Worm (Caenorhabditis elegans) whole organism, young adult: ENCODE data around the gene Y43F8B.3.

Source experiments
- B0019.2 ChIP-seq: fragments of 200-800 bp; sonication (Bioruptor generic); conservative IDR thresholded peaks from 2 replicates; pipeline ENCODE4 v1.3.6; 2022; ENCODE audit warnings: missing genetic modification reagents, missing genetic modification characterization, missing compliant biosample characterization
- B0261.1 ChIP-seq: sonication (generic microtip); optimal IDR thresholded peaks from 2 replicates; lab custom pipeline; 2016; ENCODE audit warnings: mild to moderate bottlenecking, missing genetic modification characterization, moderate library complexity, missing compliant biosample characterization
- C17E4.6 ChIP-seq: fragments of 200-800 bp; sonication (Bioruptor generic); IDR thresholded peaks from 2 replicates; pipeline ENCODE4 v1.3.6; 2022; ENCODE audit warnings: missing genetic modification reagents, missing genetic modification characterization, missing compliant biosample characterization
- F33H1.4 ChIP-seq: fragments of 200-800 bp; sonication (Bioruptor generic); IDR thresholded peaks from 2 replicates; pipeline ENCODE4 v1.3.6; 2022; ENCODE audit warnings: missing genetic modification reagents, missing genetic modification characterization, missing compliant biosample characterization
- F37B4.10 ChIP-seq: fragments of 200-800 bp; sonication (Bioruptor generic); IDR thresholded peaks from 2 replicates; pipeline ENCODE4 v1.3.6; 2022; ENCODE audit warnings: missing genetic modification characterization, missing compliant biosample characterization
- F49E8.2 ChIP-seq: sonication (generic microtip); optimal IDR thresholded peaks from 3 replicates; lab custom pipeline; 2017; ENCODE audit warnings: missing genetic modification characterization, mild to moderate bottlenecking, missing compliant biosample characterization, antibody characterized with exemption, moderate library complexity; ENCODE audit not compliant: insufficient read depth
- F57C9.4 ChIP-seq: sonication (generic microtip); optimal IDR thresholded peaks from 2 replicates; lab custom pipeline; 2017; ENCODE audit warnings: mild to moderate bottlenecking, missing genetic modification characterization, missing compliant biosample characterization
- T07F8.4 ChIP-seq: sonication (generic microtip); optimal IDR thresholded peaks from 2 replicates; lab custom pipeline; 2016; ENCODE audit warnings: mild to moderate bottlenecking, missing genetic modification characterization, moderate library complexity, missing compliant biosample characterization
- Y53G8AR.9 ChIP-seq: fragments of 200-800 bp; sonication (Bioruptor generic); conservative IDR thresholded peaks from 2 replicates; pipeline ENCODE4 v1.3.6; 2022; ENCODE audit warnings: missing genetic modification reagents, missing genetic modification characterization, missing compliant biosample characterization
- Y67H2A.10 ChIP-seq: fragments of 200-800 bp; sonication (Bioruptor generic); conservative IDR thresholded peaks from 2 replicates; pipeline ENCODE4 v1.3.6; 2022; ENCODE audit warnings: missing genetic modification reagents, missing genetic modification characterization, missing compliant biosample characterization
- Y95B8A.8 ChIP-seq: fragments of 200-800 bp; sonication (Bioruptor generic); IDR thresholded peaks from 2 replicates; pipeline ENCODE4 v1.3.6; 2022; ENCODE audit warnings: missing genetic modification reagents, missing genetic modification characterization, missing compliant biosample characterization
- ZK185.1 ChIP-seq: sonication (generic microtip); optimal IDR thresholded peaks from 2 replicates; lab custom pipeline; 2016; ENCODE audit warnings: mild to moderate bottlenecking, missing genetic modification characterization, missing compliant biosample characterization; ENCODE audit not compliant: poor library complexity, severe bottlenecking
- aptf-3 ChIP-seq: fragments of 200-800 bp; sonication (Bioruptor generic); IDR thresholded peaks from 2 replicates; pipeline ENCODE4 v1.3.6; 2022; ENCODE audit warnings: missing genetic modification characterization, missing compliant biosample characterization
- bed-1 ChIP-seq: fragments of 200-800 bp; sonication (Bioruptor generic); IDR thresholded peaks from 2 replicates; pipeline ENCODE4 v1.3.6; 2022; ENCODE audit warnings: missing genetic modification reagents, missing genetic modification characterization, missing compliant biosample characterization
- ccch-3 ChIP-seq: fragments of 200-800 bp; sonication (Bioruptor generic); optimal IDR thresholded peaks from 2 replicates; lab custom pipeline; 2018; ENCODE audit warnings: mild to moderate bottlenecking, missing genetic modification characterization, missing compliant biosample characterization
- cebp-1 ChIP-seq, 2 experiments: fragments of 200-800 bp in 1 of 2; sonication (Bioruptor generic) in 1 of 2; sonication (generic microtip) in 1 of 2; IDR thresholded peaks in 1 of 2; optimal IDR thresholded peaks in 1 of 2; 2 replicates each; pipeline versions ENCODE4 v1.3.6 to Lab custom; 2017 to 2022; ENCODE audit warnings: missing compliant biosample characterization in 2 of 2, missing genetic modification characterization in 2 of 2, mild to moderate bottlenecking in 1 of 2, missing genetic modification reagents in 1 of 2, moderate library complexity in 1 of 2
- cebp-2 ChIP-seq: fragments of 200-800 bp; sonication (Bioruptor generic); IDR thresholded peaks from 2 replicates; pipeline ENCODE4 v1.3.6; 2022; ENCODE audit warnings: missing genetic modification characterization, missing compliant biosample characterization
- ceh-27 ChIP-seq: fragments of 200-800 bp; sonication (Bioruptor generic); optimal IDR thresholded peaks from 2 replicates; lab custom pipeline; 2018; ENCODE audit warnings: mild to moderate bottlenecking, missing genetic modification characterization, moderate library complexity, missing compliant biosample characterization
- chd-7 ChIP-seq: sonication (generic microtip); optimal IDR thresholded peaks from 2 replicates; lab custom pipeline; 2016; ENCODE audit warnings: mild to moderate bottlenecking, missing genetic modification characterization, moderate library complexity, missing compliant biosample characterization
- die-1 ChIP-seq: sonication (generic microtip); optimal IDR thresholded peaks from 2 replicates; lab custom pipeline; 2016; ENCODE audit warnings: missing genotype, mild to moderate bottlenecking, missing genetic modification characterization, missing compliant biosample characterization
- dox-1 ChIP-seq: fragments of 200-800 bp; sonication (Bioruptor generic); IDR thresholded peaks from 2 replicates; pipeline ENCODE4 v1.3.6; 2022; ENCODE audit warnings: missing genetic modification reagents, missing genetic modification characterization, missing compliant biosample characterization
- efl-1 ChIP-seq: fragments of 150-350 bp; optimal IDR thresholded peaks from 2 replicates; lab custom pipeline; 2014; ENCODE audit warnings: missing biosample characterization, missing genetic modification reagents, missing genetic modification characterization
- ekl-4 ChIP-seq: fragments of 200-800 bp; sonication (Bioruptor generic); IDR thresholded peaks from 2 replicates; pipeline ENCODE4 v1.3.6; 2022; ENCODE audit warnings: missing genetic modification reagents, missing genetic modification characterization, missing compliant biosample characterization
- gei-17 ChIP-seq: fragments of 200-800 bp; sonication (Bioruptor generic); optimal IDR thresholded peaks from 2 replicates; lab custom pipeline; 2018; ENCODE audit warnings: mild to moderate bottlenecking, missing genetic modification characterization, missing compliant biosample characterization
- hmg-20 ChIP-seq: fragments of 200-800 bp; sonication (Bioruptor generic); IDR thresholded peaks from 2 replicates; pipeline ENCODE4 v1.3.6; 2022; ENCODE audit warnings: missing genetic modification reagents, missing genetic modification characterization, missing compliant biosample characterization
- hsf-1 ChIP-seq: fragments of 200-800 bp; sonication (Bioruptor generic); IDR thresholded peaks from 2 replicates; pipeline ENCODE4 v1.3.6; 2022; ENCODE audit warnings: missing genetic modification reagents, missing genetic modification characterization, missing compliant biosample characterization
- let-526 ChIP-seq: fragments of 200-800 bp; sonication (Bioruptor generic); IDR thresholded peaks from 2 replicates; pipeline ENCODE4 v1.3.6; 2022; ENCODE audit warnings: missing genetic modification reagents, missing genetic modification characterization, missing compliant biosample characterization
- let-607 ChIP-seq, 2 experiments: fragments of 200-800 bp in 1 of 2; sonication (Bioruptor generic) in 1 of 2; sonication (generic microtip) in 1 of 2; optimal IDR thresholded peaks; 2 replicates each; lab custom pipeline; 2016 to 2018; ENCODE audit warnings: mild to moderate bottlenecking in 2 of 2, missing compliant biosample characterization in 2 of 2, missing genetic modification characterization in 2 of 2, moderate library complexity in 2 of 2, missing genotype in 1 of 2
- lin-26 ChIP-seq: fragments of 200-800 bp; sonication (Bioruptor generic); IDR thresholded peaks from 2 replicates; pipeline ENCODE4 v1.3.6; 2022; ENCODE audit warnings: missing genetic modification reagents, missing genetic modification characterization, missing compliant biosample characterization
- lin-40 ChIP-seq: sonication (generic microtip); optimal IDR thresholded peaks from 2 replicates; lab custom pipeline; 2016; ENCODE audit warnings: missing genetic modification characterization, mild to moderate bottlenecking, missing compliant biosample characterization, missing genotype, missing genetic modification reagents
- lin-54 ChIP-seq: fragments of 200-800 bp; sonication (Bioruptor generic); optimal IDR thresholded peaks from 2 replicates; lab custom pipeline; 2018; ENCODE audit warnings: mild to moderate bottlenecking, missing genetic modification characterization, missing compliant biosample characterization
- madf-3 ChIP-seq: fragments of 200-800 bp; sonication (Bioruptor generic); IDR thresholded peaks from 2 replicates; pipeline ENCODE4 v1.3.6; 2022; ENCODE audit warnings: missing genetic modification reagents, missing genetic modification characterization, missing compliant biosample characterization
- madf-6 ChIP-seq: fragments of 200-800 bp; sonication (Bioruptor generic); IDR thresholded peaks from 2 replicates; pipeline ENCODE4 v1.3.6; 2022; ENCODE audit warnings: missing genetic modification reagents, missing genetic modification characterization, missing compliant biosample characterization
- madf-8 ChIP-seq: fragments of 200-800 bp; sonication (Bioruptor generic); conservative IDR thresholded peaks from 2 replicates; pipeline ENCODE4 v1.3.6; 2022; ENCODE audit warnings: missing genetic modification reagents, missing genetic modification characterization, missing compliant biosample characterization
- nhr-120 ChIP-seq: fragments of 200-800 bp; sonication (Bioruptor generic); IDR thresholded peaks from 2 replicates; pipeline ENCODE4 v1.3.6; 2022; ENCODE audit warnings: missing genetic modification characterization, missing compliant biosample characterization
- nhr-179 ChIP-seq: sonication (generic microtip); optimal IDR thresholded peaks from 2 replicates; lab custom pipeline; 2016; ENCODE audit warnings: mild to moderate bottlenecking, missing genetic modification characterization, missing compliant biosample characterization
- rcor-1 ChIP-seq: fragments of 200-800 bp; sonication (Bioruptor generic); IDR thresholded peaks from 2 replicates; pipeline ENCODE4 v1.3.6; 2022; ENCODE audit warnings: missing genetic modification reagents, missing genetic modification characterization, missing compliant biosample characterization
- repo-1 ChIP-seq: sonication (generic microtip); optimal IDR thresholded peaks from 2 replicates; lab custom pipeline; 2017; ENCODE audit warnings: mild to moderate bottlenecking, missing genetic modification characterization, missing compliant biosample characterization
- snpc-1.3 ChIP-seq: sonication (generic microtip); optimal IDR thresholded peaks from 2 replicates; lab custom pipeline; 2017; ENCODE audit warnings: missing genetic modification characterization, mild to moderate bottlenecking, missing compliant biosample characterization, antibody characterized with exemption, moderate library complexity, missing genotype, missing genetic modification reagents; ENCODE audit not compliant: insufficient read depth
- tbx-9 ChIP-seq: sonication (generic microtip); optimal IDR thresholded peaks from 2 replicates; lab custom pipeline; 2016; ENCODE audit warnings: borderline replicate concordance, missing genetic modification characterization, inconsistent platforms, missing compliant biosample characterization
- tlf-1 ChIP-seq: fragments of 200-800 bp; sonication (Bioruptor generic); optimal IDR thresholded peaks from 2 replicates; lab custom pipeline; 2018; ENCODE audit warnings: mild to moderate bottlenecking, missing genetic modification characterization, missing compliant biosample characterization
- xnd-1 ChIP-seq: sonication (generic microtip); optimal IDR thresholded peaks from 2 replicates; lab custom pipeline; 2016; ENCODE audit warnings: missing genotype, missing genetic modification reagents, missing genetic modification characterization, missing compliant biosample characterization
- zfh-2 ChIP-seq: fragments of 200-800 bp; sonication (Bioruptor generic); conservative IDR thresholded peaks from 2 replicates; pipeline ENCODE4 v1.3.6; 2022; ENCODE audit warnings: missing genetic modification reagents, missing genetic modification characterization, missing compliant biosample characterization
- zim-3 ChIP-seq: sonication (generic microtip); optimal IDR thresholded peaks from 2 replicates; lab custom pipeline; 2017; ENCODE audit warnings: mild to moderate bottlenecking, missing genetic modification characterization, moderate library complexity, missing compliant biosample characterization
- ztf-25 ChIP-seq: fragments of 200-800 bp; sonication (Bioruptor generic); IDR thresholded peaks from 2 replicates; pipeline ENCODE4 v1.3.6; 2022; ENCODE audit warnings: missing genetic modification reagents, missing genetic modification characterization, missing compliant biosample characterization
- ztf-26 ChIP-seq: sonication (generic microtip); optimal IDR thresholded peaks from 2 replicates; lab custom pipeline; 2017; ENCODE audit warnings: missing genetic modification characterization, missing compliant biosample characterization
- ztf-28 ChIP-seq: fragments of 200-800 bp; sonication (Bioruptor generic); IDR thresholded peaks from 2 replicates; pipeline ENCODE4 v1.3.6; 2022; ENCODE audit warnings: missing genetic modification reagents, missing genetic modification characterization, missing compliant biosample characterization

The Y43F8B.3 gene

DNA sequence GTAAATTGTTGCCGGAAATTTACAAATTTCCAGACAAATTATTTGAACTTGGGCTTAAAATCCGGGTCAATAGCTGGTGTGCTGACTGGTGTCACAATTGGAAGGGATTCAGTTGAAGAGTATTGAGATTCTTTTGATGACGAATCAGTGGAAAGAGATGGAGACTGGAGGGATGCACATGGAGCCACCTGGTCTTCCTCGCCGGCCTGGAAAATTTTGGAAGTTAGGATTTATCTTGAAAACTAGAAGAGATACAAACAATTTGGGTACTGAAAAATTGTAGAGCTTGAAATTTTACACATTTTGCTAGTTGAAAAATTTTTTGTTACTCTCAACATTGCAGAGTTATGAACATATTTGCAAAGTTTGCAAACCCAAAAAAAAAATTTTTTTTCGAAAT is 17.2 kb downstream of the Y43F8B.3 start:
- TF ChIP-seq tlf-1 (GFP tag; lab: Kevin White, UChicago): no peak
- no peak for TF ChIP-seq cebp-2 (GFP tag; lab: Robert Waterston, UW)
- TF ChIP-seq T07F8.4 (tag; lab: Kevin White, UChicago): no peak
- no peak for TF ChIP-seq B0261.1 (tag; lab: Kevin White, UChicago)
- TF ChIP-seq madf-3 (GFP tag; lab: Robert Waterston, UW): 0 out of 2 replicates have a peak, but pooled peaks have one; percentile 62
- TF ChIP-seq zfh-2 (GFP tag; lab: Robert Waterston, UW): no peak
- no peak for TF ChIP-seq tbx-9 (tag; lab: Kevin White, UChicago)
- TF ChIP-seq lin-54 (GFP tag; lab: Kevin White, UChicago): peak; percentile 4
- no peak for TF ChIP-seq lin-40 (tag; lab: Kevin White, UChicago)
- no peak for TF ChIP-seq F49E8.2 (tag; lab: Kevin White, UChicago)
- TF ChIP-seq efl-1 (GFP tag; lab: Kevin White, UChicago): no peak
- TF ChIP-seq F33H1.4 (GFP tag; lab: Robert Waterston, UW): no peak
- peak; percentile 5 for TF ChIP-seq repo-1 (tag; lab: Kevin White, UChicago)
- TF ChIP-seq ccch-3: no peak
- TF ChIP-seq F37B4.10 (GFP tag; lab: Robert Waterston, UW): no peak
- TF ChIP-seq Y95B8A.8 (GFP tag; lab: Robert Waterston, UW): no peak
- TF ChIP-seq let-526: no peak
- TF ChIP-seq die-1 (tag; lab: Kevin White, UChicago): no peak
- peak; percentile 40 for TF ChIP-seq dox-1 (GFP tag; lab: Robert Waterston, UW)
- no peak for TF ChIP-seq ztf-28 (GFP tag; lab: Robert Waterston, UW)
- 0 out of 2 replicates have a peak, but pooled peaks have one; percentile 46 for TF ChIP-seq aptf-3 (GFP tag; lab: Robert Waterston, UW)
- peak; percentile 76 for TF ChIP-seq zim-3
- TF ChIP-seq cebp-1 (GFP tag; IDR thresholded peaks at IDR 0.05; lab: Robert Waterston, UW): no peak
- no peak for TF ChIP-seq cebp-1 (tag; optimal IDR thresholded peaks at IDR 0.05; lab: Kevin White, UChicago)
- no peak for TF ChIP-seq xnd-1
- no peak for TF ChIP-seq ZK185.1 (tag; lab: Kevin White, UChicago)
- TF ChIP-seq bed-1 (GFP tag; lab: Robert Waterston, UW): 0 out of 2 replicates have a peak, but pooled peaks have one; percentile 55
- no peak for TF ChIP-seq Y67H2A.10 (GFP tag; lab: Robert Waterston, UW)
- 0 out of 2 replicates have a peak, but pooled peaks have one; percentile 51 for TF ChIP-seq ztf-25
- TF ChIP-seq rcor-1 (GFP tag; lab: Robert Waterston, UW): no peak
- no peak for TF ChIP-seq nhr-120 (GFP tag; lab: Robert Waterston, UW)
- no peak for TF ChIP-seq ceh-27
- TF ChIP-seq lin-26 (GFP tag; lab: Robert Waterston, UW): no peak; the same call in 1 of the 2 replicates
- peak; percentile 56; the same call in 1 of the 2 replicates for TF ChIP-seq madf-6 (GFP tag; lab: Robert Waterston, UW)
- TF ChIP-seq let-607 (tag; optimal IDR thresholded peaks at IDR 0.05; lab: Kevin White, UChicago): peak in 1 of 2 experiments; percentile 19
- no peak for TF ChIP-seq nhr-179 (tag; lab: Kevin White, UChicago)
- TF ChIP-seq C17E4.6: no peak
- 0 out of 2 replicates have a peak, but pooled peaks have one; percentile 9 for TF ChIP-seq Y53G8AR.9 (GFP tag; lab: Robert Waterston, UW)
- no peak for TF ChIP-seq madf-8 (GFP tag; lab: Robert Waterston, UW)
- TF ChIP-seq ztf-26: peak; percentile 45
- no peak for TF ChIP-seq ekl-4 (GFP tag; lab: Robert Waterston, UW)
- no peak for TF ChIP-seq F57C9.4 (tag; lab: Kevin White, UChicago)
- TF ChIP-seq hsf-1 (GFP tag; lab: Robert Waterston, UW): 0 out of 2 replicates have a peak, but pooled peaks have one; percentile 11
- TF ChIP-seq gei-17: no peak
- no peak for TF ChIP-seq B0019.2 (GFP tag; lab: Robert Waterston, UW)
- no peak for TF ChIP-seq hmg-20 (GFP tag; lab: Robert Waterston, UW)
- TF ChIP-seq chd-7 (tag; lab: Kevin White, UChicago): peak; percentile 65
- TF ChIP-seq snpc-1.3 (tag; lab: Kevin White, UChicago): no peak
